Worm (Caenorhabditis elegans) whole organism, L1 larva: ENCODE results near the gene acbp-6.

Experiments
- ama-1 ChIP-seq: fragments of 150-350 bp; optimal IDR thresholded peaks from 2 replicates; lab custom pipeline; 2014
- blmp-1 ChIP-seq: fragments of 150-350 bp; optimal IDR thresholded peaks from 2 replicates; lab custom pipeline; 2014; ENCODE audit warnings: missing biosample characterization, missing genetic modification characterization
- efl-1 ChIP-seq, 4 experiments: fragments of 150-350 bp; optimal IDR thresholded peaks in 3 of 4; peaks in 1 of 4; 1 replicate in 1 of 4; 2 replicates in 3 of 4; lab custom pipeline; 2014; ENCODE audit warnings: missing biosample characterization in 2 of 4, missing genetic modification characterization in 2 of 4, missing genetic modification reagents in 2 of 4
- elt-2 ChIP-seq: sonication (generic microtip); optimal IDR thresholded peaks from 2 replicates; lab custom pipeline; 2016; ENCODE audit warnings: missing genetic modification characterization, mild to moderate bottlenecking, inconsistent platforms, missing compliant biosample characterization, missing genetic modification reagents
- grh-1 ChIP-seq: fragments of 200-800 bp; sonication (Bioruptor generic); IDR thresholded peaks from 2 replicates; pipeline ENCODE4 v1.3.6; 2022; ENCODE audit warnings: missing genetic modification reagents, missing genetic modification characterization, missing compliant biosample characterization
- lin-13 ChIP-seq: fragments of 150-350 bp; optimal IDR thresholded peaks from 2 replicates; lab custom pipeline; 2014; ENCODE audit warnings: missing biosample characterization, missing genetic modification reagents, missing genetic modification characterization
- nhr-237 ChIP-seq: fragments of 150-350 bp; optimal IDR thresholded peaks from 2 replicates; lab custom pipeline; 2014; ENCODE audit warnings: missing biosample characterization, missing genetic modification characterization
- nhr-28 ChIP-seq: fragments of 150-350 bp; optimal IDR thresholded peaks from 2 replicates; lab custom pipeline; 2014; ENCODE audit warnings: missing biosample characterization, missing genetic modification characterization
- nhr-47 ChIP-seq: sonication (generic microtip); optimal IDR thresholded peaks from 2 replicates; lab custom pipeline; 2016; ENCODE audit warnings: mild to moderate bottlenecking, missing genetic modification characterization, moderate library complexity, missing compliant biosample characterization
- nhr-85 ChIP-seq: sonication (generic microtip); peaks from one replicate; lab custom pipeline; 2016; ENCODE audit warnings: missing genetic modification characterization, inconsistent platforms, missing compliant biosample characterization
- snpc-4 ChIP-seq: fragments of 150-350 bp; optimal IDR thresholded peaks from 2 replicates; lab custom pipeline; 2014; ENCODE audit warnings: missing biosample characterization, missing genetic modification characterization
- unc-130 ChIP-seq: fragments of 150-350 bp; optimal IDR thresholded peaks from 2 replicates; lab custom pipeline; 2017; ENCODE audit warnings: missing biosample characterization, missing genetic modification characterization, inconsistent platforms
- unc-62 ChIP-seq: fragments of 150-350 bp; optimal IDR thresholded peaks from 2 replicates; lab custom pipeline; 2014; ENCODE audit warnings: missing biosample characterization, missing genetic modification reagents, missing genetic modification characterization
- zag-1 ChIP-seq: fragments of 150-350 bp; optimal IDR thresholded peaks from 2 replicates; lab custom pipeline; 2014; ENCODE audit warnings: missing biosample characterization, missing genetic modification characterization

DNA sequence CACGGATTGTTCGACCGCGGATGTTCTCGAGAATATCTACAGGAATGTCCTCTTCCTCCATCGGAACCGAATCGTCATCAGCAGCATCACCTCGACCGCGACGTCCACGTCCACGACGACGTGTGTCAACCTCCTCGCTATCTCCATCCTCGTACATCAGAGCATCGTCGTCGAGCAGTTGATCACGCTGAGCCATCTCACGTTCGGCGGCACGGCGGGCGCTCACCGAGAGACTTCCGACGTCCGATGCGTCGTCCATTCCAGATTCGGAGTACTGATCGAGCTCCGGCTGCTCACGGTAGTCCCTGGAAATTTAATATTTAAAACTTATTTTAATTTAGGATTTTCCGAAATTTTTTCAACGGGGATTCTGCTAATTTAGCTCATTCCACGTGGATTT is 32.4 kb upstream of the acbp-6 start:
- TF ChIP-seq unc-62 (GFP tag; lab: Kevin White, UChicago) (no peak), nhr-85 (no peak), lin-13 (GFP tag; lab: Kevin White, UChicago) (no peak), unc-130 (tag; lab: Kevin White, UChicago) (no peak), nhr-28 (no peak), ama-1 (lab: Kevin White, UChicago) (no peak), zag-1 (tag; lab: Kevin White, UChicago) (no peak), nhr-47 (tag; lab: Kevin White, UChicago) (no peak), nhr-237 (tag; lab: Kevin White, UChicago) (no peak), grh-1 (GFP tag; lab: Robert Waterston, UW) (no peak), snpc-4 (tag; lab: Kevin White, UChicago) (no peak), elt-2 (tag; lab: Kevin White, UChicago) (no peak), efl-1 (optimal IDR thresholded peaks at IDR 0.05; lab: Kevin White, UChicago) (no peak), efl-1 (GFP tag; optimal IDR thresholded peaks at IDR 0.05 in 1 of 2; lab: Kevin White, UChicago) (no peak), blmp-1 (no peak)
